Worm (Caenorhabditis elegans) whole organism, late embryonic: Measurements from ENCODE around the gene M153.5.

ENCODE experiments used
- C08G9.2 ChIP-seq: sonication (generic microtip); optimal IDR thresholded peaks from 2 replicates; lab custom pipeline; 2016; ENCODE audit warnings: mild to moderate bottlenecking, missing genetic modification characterization, moderate library complexity, missing compliant biosample characterization
- F13H6.1 ChIP-seq: sonication (generic microtip); optimal IDR thresholded peaks from 2 replicates; lab custom pipeline; 2016; ENCODE audit warnings: missing genetic modification characterization, missing compliant biosample characterization
- K02D7.2 ChIP-seq: sonication (generic microtip); optimal IDR thresholded peaks from 2 replicates; lab custom pipeline; 2017; ENCODE audit warnings: mild to moderate bottlenecking, missing genetic modification characterization, missing compliant biosample characterization
- K09A11.1 ChIP-seq: sonication (generic microtip); optimal IDR thresholded peaks from 2 replicates; lab custom pipeline; 2017; ENCODE audit warnings: antibody characterized with exemption, mild to moderate bottlenecking, missing genetic modification characterization, missing compliant biosample characterization; ENCODE audit not compliant: insufficient read depth
- T23F11.4 ChIP-seq: fragments of 200-800 bp; sonication (Bioruptor generic); optimal IDR thresholded peaks from 2 replicates; lab custom pipeline; 2018; ENCODE audit warnings: mild to moderate bottlenecking, missing genetic modification characterization, missing compliant biosample characterization
- Y22D7AL.16 ChIP-seq: sonication (generic microtip); optimal IDR thresholded peaks from 2 replicates; lab custom pipeline; 2016; ENCODE audit warnings: missing genetic modification characterization, missing compliant biosample characterization
- ahr-1 ChIP-seq: sonication (generic microtip); optimal IDR thresholded peaks from 2 replicates; lab custom pipeline; 2016; ENCODE audit warnings: missing genetic modification characterization, missing compliant biosample characterization
- ama-1 ChIP-seq: fragments of 150-350 bp; optimal IDR thresholded peaks from 2 replicates; lab custom pipeline; 2014
- ceh-14 ChIP-seq: sonication (generic microtip); optimal IDR thresholded peaks from 2 replicates; lab custom pipeline; 2016; ENCODE audit warnings: missing genotype, missing genetic modification characterization, missing compliant biosample characterization
- ceh-18 ChIP-seq: sonication (generic microtip); optimal IDR thresholded peaks from 2 replicates; lab custom pipeline; 2016; ENCODE audit warnings: missing genetic modification characterization, missing compliant biosample characterization
- ceh-19 ChIP-seq: fragments of 200-800 bp; sonication (Bioruptor generic); optimal IDR thresholded peaks from 2 replicates; lab custom pipeline; 2018; ENCODE audit warnings: mild to moderate bottlenecking, missing genetic modification characterization, missing compliant biosample characterization
- ceh-2 ChIP-seq: sonication (generic microtip); optimal IDR thresholded peaks from 2 replicates; lab custom pipeline; 2016; ENCODE audit warnings: missing genotype, missing genetic modification characterization, missing compliant biosample characterization
- ceh-22 ChIP-seq: sonication (generic microtip); optimal IDR thresholded peaks from 2 replicates; lab custom pipeline; 2017; ENCODE audit warnings: missing biosample characterization, missing genetic modification characterization
- ceh-31 ChIP-seq: sonication (generic microtip); optimal IDR thresholded peaks from 2 replicates; lab custom pipeline; 2016; ENCODE audit warnings: missing genetic modification characterization, missing compliant biosample characterization
- ceh-34 ChIP-seq: sonication (generic microtip); optimal IDR thresholded peaks from 2 replicates; lab custom pipeline; 2016; ENCODE audit warnings: mild to moderate bottlenecking, missing genetic modification characterization, missing compliant biosample characterization
- ceh-45 ChIP-seq: fragments of 200-800 bp; sonication (Bioruptor generic); IDR thresholded peaks from 2 replicates; pipeline ENCODE4 v1.3.6; 2022; ENCODE audit warnings: missing genetic modification reagents, missing genetic modification characterization, missing compliant biosample characterization
- ceh-48 ChIP-seq: sonication (generic microtip); optimal IDR thresholded peaks from 2 replicates; lab custom pipeline; 2016; ENCODE audit warnings: missing genetic modification characterization, inconsistent platforms, missing compliant biosample characterization
- ceh-6 ChIP-seq: fragments of 200-800 bp; sonication (Bioruptor generic); optimal IDR thresholded peaks from 2 replicates; lab custom pipeline; 2018; ENCODE audit warnings: mild to moderate bottlenecking, missing genetic modification characterization, missing compliant biosample characterization
- ceh-9 ChIP-seq: sonication (generic microtip); optimal IDR thresholded peaks from 2 replicates; lab custom pipeline; 2016; ENCODE audit warnings: mild to moderate bottlenecking, missing genetic modification characterization, inconsistent platforms, missing compliant biosample characterization
- dve-1 ChIP-seq: sonication (generic microtip); optimal IDR thresholded peaks from 2 replicates; lab custom pipeline; 2017; ENCODE audit warnings: antibody characterized with exemption, mild to moderate bottlenecking, missing genetic modification characterization, missing compliant biosample characterization
- elt-2 ChIP-seq: sonication (generic microtip); optimal IDR thresholded peaks from 2 replicates; lab custom pipeline; 2016; ENCODE audit warnings: missing genetic modification reagents, missing genetic modification characterization, missing compliant biosample characterization
- elt-4 ChIP-seq: sonication (generic microtip); optimal IDR thresholded peaks from 2 replicates; lab custom pipeline; 2016; ENCODE audit warnings: missing genetic modification characterization, missing compliant biosample characterization
- eyg-1 ChIP-seq: sonication (generic microtip); optimal IDR thresholded peaks from 2 replicates; lab custom pipeline; 2016; ENCODE audit warnings: missing genotype, missing genetic modification characterization, missing compliant biosample characterization
- fkh-10 ChIP-seq: fragments of 150-350 bp; optimal IDR thresholded peaks from 2 replicates; lab custom pipeline; 2014; ENCODE audit warnings: missing biosample characterization, missing genetic modification reagents, missing genetic modification characterization
- fkh-6 ChIP-seq: sonication (generic microtip); optimal IDR thresholded peaks from 2 replicates; lab custom pipeline; 2016; ENCODE audit warnings: missing genetic modification characterization, missing compliant biosample characterization
- hlh-13 ChIP-seq: fragments of 200-800 bp; sonication (Bioruptor generic); optimal IDR thresholded peaks from 2 replicates; lab custom pipeline; 2018; ENCODE audit warnings: mild to moderate bottlenecking, missing genetic modification characterization, missing compliant biosample characterization
- hlh-15 ChIP-seq: sonication (generic microtip); optimal IDR thresholded peaks from 2 replicates; lab custom pipeline; 2016; ENCODE audit warnings: missing genetic modification characterization, missing compliant biosample characterization
- hlh-8 ChIP-seq: sonication (generic microtip); optimal IDR thresholded peaks from 2 replicates; lab custom pipeline; 2016; ENCODE audit warnings: missing genotype, missing genetic modification characterization, missing compliant biosample characterization
- lim-6 ChIP-seq: sonication (generic microtip); optimal IDR thresholded peaks from 2 replicates; lab custom pipeline; 2016; ENCODE audit warnings: missing genetic modification characterization, missing compliant biosample characterization
- lin-11 ChIP-seq: fragments of 200-800 bp; sonication (Bioruptor generic); optimal IDR thresholded peaks from 2 replicates; lab custom pipeline; 2018; ENCODE audit warnings: mild to moderate bottlenecking, missing genetic modification characterization, missing compliant biosample characterization
- madf-2 ChIP-seq: sonication (generic microtip); optimal IDR thresholded peaks from 2 replicates; lab custom pipeline; 2017; ENCODE audit warnings: missing genetic modification characterization, missing compliant biosample characterization
- mec-3 ChIP-seq: sonication (generic microtip); optimal IDR thresholded peaks from 2 replicates; lab custom pipeline; 2016; ENCODE audit warnings: borderline replicate concordance, missing genetic modification characterization, missing compliant biosample characterization
- nhr-232 ChIP-seq: sonication (generic microtip); optimal IDR thresholded peaks from 2 replicates; lab custom pipeline; 2016; ENCODE audit warnings: missing genetic modification characterization, missing compliant biosample characterization
- npax-4 ChIP-seq: sonication (generic microtip); optimal IDR thresholded peaks from 2 replicates; lab custom pipeline; 2016; ENCODE audit warnings: missing genetic modification characterization, missing compliant biosample characterization
- odd-2 ChIP-seq: sonication (generic microtip); optimal IDR thresholded peaks from 2 replicates; lab custom pipeline; 2017; ENCODE audit warnings: antibody characterized with exemption, mild to moderate bottlenecking, missing genetic modification characterization, missing compliant biosample characterization
- pag-3 ChIP-seq: sonication (generic microtip); optimal IDR thresholded peaks from 2 replicates; lab custom pipeline; 2016; ENCODE audit warnings: missing compliant biosample characterization, missing genetic modification characterization, borderline replicate concordance
- pat-9 ChIP-seq: fragments of 200-800 bp; sonication (Bioruptor generic); optimal IDR thresholded peaks from 2 replicates; lab custom pipeline; 2018; ENCODE audit warnings: mild to moderate bottlenecking, missing genetic modification characterization, moderate library complexity, missing compliant biosample characterization
- pha-2 ChIP-seq: sonication (generic microtip); optimal IDR thresholded peaks from 2 replicates; lab custom pipeline; 2017; ENCODE audit warnings: mild to moderate bottlenecking, missing genetic modification characterization, missing compliant biosample characterization
- pha-4 ChIP-seq: fragments of 150-350 bp; optimal IDR thresholded peaks from 2 replicates; lab custom pipeline; 2018; ENCODE audit warnings: missing biosample characterization, missing genetic modification reagents, missing genetic modification characterization
- pqm-1 ChIP-seq: sonication (generic microtip); optimal IDR thresholded peaks from 2 replicates; lab custom pipeline; 2016; ENCODE audit warnings: missing genetic modification characterization, missing compliant biosample characterization
- pros-1 ChIP-seq: fragments of 150-350 bp; optimal IDR thresholded peaks from 2 replicates; lab custom pipeline; 2014; ENCODE audit warnings: missing biosample characterization, missing genetic modification reagents, missing genetic modification characterization
- ref-2 ChIP-seq: sonication (generic microtip); optimal IDR thresholded peaks from 2 replicates; lab custom pipeline; 2016; ENCODE audit warnings: missing genetic modification characterization, missing compliant biosample characterization
- rnt-1 ChIP-seq: sonication (generic microtip); optimal IDR thresholded peaks from 2 replicates; lab custom pipeline; 2016; ENCODE audit warnings: missing genetic modification characterization, missing compliant biosample characterization
- sdc-2 ChIP-seq: sonication (generic microtip); optimal IDR thresholded peaks from 2 replicates; lab custom pipeline; 2016; ENCODE audit warnings: missing genotype, missing genetic modification characterization, missing compliant biosample characterization
- sox-2 ChIP-seq: fragments of 200-800 bp; sonication (Bioruptor generic); IDR thresholded peaks from 2 replicates; pipeline ENCODE4 v1.3.6; 2022; ENCODE audit warnings: missing genetic modification reagents, missing genetic modification characterization, missing compliant biosample characterization
- syd-9 ChIP-seq: sonication (generic microtip); optimal IDR thresholded peaks from 2 replicates; lab custom pipeline; 2016; ENCODE audit warnings: mild to moderate bottlenecking, missing genetic modification characterization, moderate library complexity, missing compliant biosample characterization
- tbx-2 ChIP-seq: sonication (generic microtip); optimal IDR thresholded peaks from 2 replicates; lab custom pipeline; 2016; ENCODE audit warnings: missing genetic modification characterization, missing compliant biosample characterization
- tbx-7 ChIP-seq: sonication (generic microtip); optimal IDR thresholded peaks from 2 replicates; lab custom pipeline; 2016; ENCODE audit warnings: missing genotype, missing genetic modification characterization, missing compliant biosample characterization
- unc-3 ChIP-seq, 2 experiments: fragments of 200-800 bp in 1 of 2; sonication (Bioruptor generic) in 1 of 2; sonication (generic microtip) in 1 of 2; conservative IDR thresholded peaks in 1 of 2; optimal IDR thresholded peaks in 1 of 2; 2 replicates each; pipeline versions ENCODE4 v1.3.6 to Lab custom; 2016 to 2022; ENCODE audit warnings: missing compliant biosample characterization in 2 of 2, missing genetic modification characterization in 2 of 2, missing genetic modification reagents in 1 of 2
- unc-55 ChIP-seq: sonication (generic microtip); optimal IDR thresholded peaks from 2 replicates; lab custom pipeline; 2017; ENCODE audit warnings: missing biosample characterization, missing genetic modification reagents, missing genetic modification characterization
- unc-86 ChIP-seq: sonication (generic microtip); optimal IDR thresholded peaks from 2 replicates; lab custom pipeline; 2016; ENCODE audit warnings: missing genetic modification characterization, missing compliant biosample characterization
- zip-5 ChIP-seq: sonication (generic microtip); optimal IDR thresholded peaks from 2 replicates; lab custom pipeline; 2016; ENCODE audit warnings: missing genetic modification characterization, missing compliant biosample characterization
- ztf-16 ChIP-seq: sonication (generic microtip); optimal IDR thresholded peaks from 2 replicates; lab custom pipeline; 2017; ENCODE audit warnings: missing genetic modification characterization, missing compliant biosample characterization

The M153.5 gene

ce11 chrX:12175667-12176278, 32.0 kb downstream of the M153.5 start:
- TF ChIP-seq ceh-22: peak; percentile 1
- TF ChIP-seq Y22D7AL.16 (tag; lab: Kevin White, UChicago): no peak
- peak; percentile 9 for TF ChIP-seq ceh-2 (tag; lab: Kevin White, UChicago)
- no peak for TF ChIP-seq hlh-15
- TF ChIP-seq hlh-13 (GFP tag; lab: Kevin White, UChicago): no peak
- no peak for TF ChIP-seq F13H6.1 (tag; lab: Kevin White, UChicago)
- peak; percentile 55 for TF ChIP-seq ceh-18 (tag; lab: Kevin White, UChicago)
- TF ChIP-seq ceh-45: no peak
- no peak for TF ChIP-seq ztf-16 (tag; lab: Kevin White, UChicago)
- TF ChIP-seq elt-4 (tag; lab: Kevin White, UChicago): peak; percentile 9
- no peak for TF ChIP-seq eyg-1 (tag; lab: Kevin White, UChicago)
- TF ChIP-seq lim-6: no peak
- no peak for TF ChIP-seq pha-2
- TF ChIP-seq pqm-1: no peak
- peak; percentile 18 for TF ChIP-seq ceh-19
- no peak for TF ChIP-seq ceh-9 (tag; lab: Kevin White, UChicago)
- TF ChIP-seq nhr-232: no peak
- TF ChIP-seq zip-5 (tag; lab: Kevin White, UChicago): no peak
- no peak for TF ChIP-seq fkh-6
- no peak for TF ChIP-seq hlh-8 (tag; lab: Kevin White, UChicago)
- no peak for TF ChIP-seq ama-1
- peak; percentile 35 for TF ChIP-seq unc-55 (GFP tag; lab: Kevin White, UChicago)
- no peak for TF ChIP-seq dve-1
- TF ChIP-seq ceh-48: no peak
- TF ChIP-seq syd-9 (tag; lab: Kevin White, UChicago): no peak
- no peak for TF ChIP-seq unc-3 (GFP tag; conservative IDR thresholded peaks at IDR 0.05; lab: Robert Waterston, UW)
- no peak for TF ChIP-seq unc-3 (tag; optimal IDR thresholded peaks at IDR 0.05; lab: Kevin White, UChicago)
- no peak for TF ChIP-seq lin-11 (tag; lab: Kevin White, UChicago)
- no peak for TF ChIP-seq ceh-6 (GFP tag; lab: Kevin White, UChicago)
- no peak for TF ChIP-seq odd-2 (tag; lab: Kevin White, UChicago)
- no peak for TF ChIP-seq madf-2
- no peak for TF ChIP-seq sdc-2 (tag; lab: Kevin White, UChicago)
- TF ChIP-seq K02D7.2 (tag; lab: Kevin White, UChicago): no peak
- no peak for TF ChIP-seq elt-2 (tag; lab: Kevin White, UChicago)
- no peak for TF ChIP-seq mec-3
- peak; percentile 71 for TF ChIP-seq ceh-34 (tag; lab: Kevin White, UChicago)
- no peak for TF ChIP-seq ahr-1 (tag; lab: Kevin White, UChicago)
- no peak for TF ChIP-seq ref-2 (tag; lab: Kevin White, UChicago)
- TF ChIP-seq T23F11.4 (GFP tag; lab: Kevin White, UChicago): no peak
- no peak for TF ChIP-seq npax-4 (tag; lab: Kevin White, UChicago)
- no peak for TF ChIP-seq unc-86 (tag; lab: Kevin White, UChicago)
- TF ChIP-seq ceh-31 (tag; lab: Kevin White, UChicago): no peak
- TF ChIP-seq rnt-1: peak; percentile 8
- TF ChIP-seq ceh-14 (tag; lab: Kevin White, UChicago): no peak
- TF ChIP-seq sox-2: no peak
- no peak for TF ChIP-seq pag-3 (tag; lab: Kevin White, UChicago)
- TF ChIP-seq K09A11.1 (tag; lab: Kevin White, UChicago): no peak
- TF ChIP-seq tbx-7 (tag; lab: Kevin White, UChicago): no peak
- no peak for TF ChIP-seq C08G9.2 (tag; lab: Kevin White, UChicago)
- TF ChIP-seq fkh-10 (GFP tag; lab: Kevin White, UChicago): no peak
- no peak for TF ChIP-seq pat-9 (tag; lab: Kevin White, UChicago)
- TF ChIP-seq tbx-2: peak; percentile 37
- TF ChIP-seq pha-4 (tag; lab: Kevin White, UChicago): no peak
- TF ChIP-seq pros-1: no peak
